Worm (Caenorhabditis elegans): ENCODE measurements around the gene dmsr-12.

Gene dmsr-12

DNA sequence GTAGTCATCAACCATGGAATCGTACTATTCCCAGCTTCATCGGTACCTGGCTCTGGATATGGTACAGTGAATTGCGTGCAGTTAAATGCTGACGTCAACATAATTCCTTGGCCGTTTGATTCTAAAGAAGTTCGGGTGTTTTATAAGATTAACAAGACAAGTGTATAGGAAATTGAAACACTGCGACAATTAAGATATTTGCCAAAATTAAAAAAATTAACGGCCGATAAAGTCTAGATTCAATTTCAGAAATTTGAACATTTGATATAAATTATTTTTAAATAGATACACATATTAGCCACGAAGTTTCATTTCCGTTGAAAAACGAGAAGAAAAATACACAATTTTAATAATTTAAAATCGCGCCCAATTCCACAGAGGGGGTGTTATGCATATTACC is at the start of gene dmsr-12:
dmsr-12 (minus strand) TSS at position 101 of the 400 bp plus-strand sequence.
- TF ChIP-seq F55B11.4 (tag; optimal IDR thresholded peaks at IDR 0.05; ENCODE audit: borderline replicate concordance, insufficient read depth): no peak
- TF ChIP-seq pha-4 (tag; optimal IDR thresholded peaks at IDR 0.05): no peak

DNA sequence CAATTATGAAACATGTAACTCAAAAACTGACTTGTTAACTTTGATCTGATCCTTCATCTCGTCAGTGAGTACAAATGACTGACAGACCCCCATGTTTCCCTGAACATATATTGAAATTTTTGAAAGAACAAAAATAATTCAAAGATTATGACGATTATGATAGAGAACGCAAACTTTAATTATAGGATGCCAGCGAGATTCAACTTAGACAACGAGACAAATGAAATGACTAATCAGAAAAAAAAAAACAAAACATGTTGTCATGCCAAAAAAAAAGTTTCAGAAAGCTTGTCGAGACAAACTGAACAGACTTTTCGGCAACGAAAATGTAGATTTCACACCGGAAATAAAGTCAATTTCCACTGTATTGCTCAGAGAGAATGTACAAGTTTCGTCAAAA is 48.5 kb upstream of the dmsr-12 start, which contains the start of gene gpa-10:
gpa-10 (minus strand) TSS at position 101 of the 400 bp plus-strand sequence.
- TF ChIP-seq lsy-27 (tag; optimal IDR thresholded peaks at IDR 0.05; ENCODE audit: borderline replicate concordance, insufficient read depth) (no peak), B0336.3 (GFP tag; IDR thresholded peaks at IDR 0.05) (no peak), B0035.1 (tag; optimal IDR thresholded peaks at IDR 0.05) (no peak), atf-7 (tag; optimal IDR thresholded peaks at IDR 0.05) (no peak), mel-28 (tag; optimal IDR thresholded peaks at IDR 0.05; ENCODE audit: borderline replicate concordance) (no peak), efl-1 (GFP tag; optimal IDR thresholded peaks at IDR 0.05) (no peak), nhr-27 (tag; optimal IDR thresholded peaks at IDR 0.05) (no peak), bed-2 (GFP tag; IDR thresholded peaks at IDR 0.05) (no peak), ceh-91 (GFP tag; IDR thresholded peaks at IDR 0.05) (no peak), ceh-79 (tag; optimal IDR thresholded peaks at IDR 0.05) (no peak)

DNA sequence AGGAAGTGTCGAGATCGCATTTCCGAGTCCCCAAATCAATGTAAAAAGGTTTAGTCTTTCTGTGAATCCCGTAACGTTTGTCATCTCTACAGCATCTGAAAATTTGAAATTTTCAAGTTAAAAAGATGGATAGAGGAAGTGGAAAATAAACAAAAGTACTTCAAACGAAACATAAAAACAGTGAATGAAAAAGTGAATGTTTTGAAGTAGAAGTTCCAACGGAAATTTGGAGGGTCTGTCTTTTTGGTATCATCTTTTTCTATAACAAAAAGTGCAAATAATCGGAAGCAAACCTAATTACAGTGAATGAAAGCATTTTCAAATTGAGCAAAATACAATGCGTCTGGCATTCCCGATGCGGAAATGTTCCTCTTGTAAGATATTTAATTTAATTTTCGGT is 40.3 kb upstream of the dmsr-12 start, which contains the start of gene lgc-54:
lgc-54 (minus strand) TSS at position 101 of the 400 bp plus-strand sequence.
- TF ChIP-seq ceh-91 (GFP tag; IDR thresholded peaks at IDR 0.05): no peak
- no peak for TF ChIP-seq Y67H2A.10 (GFP tag; conservative IDR thresholded peaks at IDR 0.05)
- no peak for TF ChIP-seq aptf-3 (GFP tag; IDR thresholded peaks at IDR 0.05)
- TF ChIP-seq lsl-1 (GFP tag; optimal IDR thresholded peaks at IDR 0.05): no peak
- TF ChIP-seq lag-1 (GFP tag; IDR thresholded peaks at IDR 0.05): no peak
- TF ChIP-seq nfya-2 (GFP tag; IDR thresholded peaks at IDR 0.05): no peak
- TF ChIP-seq B0336.3 (GFP tag; IDR thresholded peaks at IDR 0.05): no peak
- TF ChIP-seq nhr-90 (tag; optimal IDR thresholded peaks at IDR 0.05): no peak
- no peak for TF ChIP-seq cebp-1 (GFP tag; IDR thresholded peaks at IDR 0.05)
- TF ChIP-seq cebp-1 (tag; optimal IDR thresholded peaks at IDR 0.05): no peak
- no peak for TF ChIP-seq pha-4 (tag; optimal IDR thresholded peaks at IDR 0.05)

DNA sequence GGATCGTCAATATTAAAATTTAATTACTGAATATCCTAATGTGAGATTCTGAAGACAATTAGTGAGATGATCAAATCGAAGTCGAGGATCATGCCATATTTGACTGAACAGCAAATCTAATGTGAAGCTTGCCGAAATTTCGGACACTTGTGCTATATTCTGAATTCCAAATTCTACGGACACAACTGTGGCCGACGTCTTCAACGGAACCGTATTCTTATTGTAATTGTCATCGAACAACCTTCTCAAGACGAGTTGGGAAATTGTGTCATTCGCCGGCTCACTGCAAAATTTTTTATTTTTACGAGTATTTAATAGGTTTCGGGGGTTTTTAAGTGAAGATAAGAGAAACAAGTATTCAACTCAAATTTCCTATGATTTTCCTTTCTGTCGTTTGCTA is 36.2 kb upstream of the dmsr-12 start, which contains the start of gene T15B7.1:
T15B7.1 (plus strand) TSS at position 301 of the 400 bp plus-strand sequence.
- no peak for TF ChIP-seq T07F8.4 (tag; optimal IDR thresholded peaks at IDR 0.05)
- no peak for TF ChIP-seq xnd-1 (tag; optimal IDR thresholded peaks at IDR 0.05)
- no peak for TF ChIP-seq ceh-91 (GFP tag; IDR thresholded peaks at IDR 0.05)
- TF ChIP-seq hmg-20 (GFP tag; IDR thresholded peaks at IDR 0.05): no peak
- no peak for TF ChIP-seq Y53G8AR.9 (GFP tag; conservative IDR thresholded peaks at IDR 0.05)
- TF ChIP-seq Y53F4B.3 (GFP tag; IDR thresholded peaks at IDR 0.05): no peak
- TF ChIP-seq sea-2 (GFP tag; IDR thresholded peaks at IDR 0.05): no peak
- no peak for TF ChIP-seq repo-1 (tag; optimal IDR thresholded peaks at IDR 0.05)
- no peak for TF ChIP-seq lsl-1 (GFP tag; optimal IDR thresholded peaks at IDR 0.05)
- no peak for TF ChIP-seq F23B12.7 (tag; optimal IDR thresholded peaks at IDR 0.05; ENCODE audit: insufficient read depth)
- no peak for TF ChIP-seq madf-10 (tag; optimal IDR thresholded peaks at IDR 0.05)
- TF ChIP-seq madf-8 (GFP tag; conservative IDR thresholded peaks at IDR 0.05): no peak

DNA sequence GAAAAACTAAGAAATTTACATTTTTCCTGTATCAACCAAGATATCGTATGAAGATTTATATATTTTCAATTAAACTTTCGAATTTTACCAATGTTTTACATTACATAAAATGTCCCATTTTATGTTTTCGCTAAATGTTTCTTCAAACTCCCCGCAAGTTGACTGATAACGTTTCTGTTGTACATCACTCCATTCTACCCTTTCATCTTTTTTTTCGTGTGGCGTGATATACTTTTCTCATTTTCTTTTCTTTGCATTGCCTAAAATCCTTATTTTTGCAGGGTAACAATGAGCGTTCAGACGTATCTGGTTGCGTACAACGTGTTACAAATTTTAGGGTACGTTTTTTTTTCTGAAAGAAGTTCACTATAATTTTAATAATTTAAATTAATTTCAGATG is 32.8 kb upstream of the dmsr-12 start, which contains the start of gene hpo-8:
hpo-8 (plus strand) TSS at position 282 of the 400 bp plus-strand sequence.
- no peak for TF ChIP-seq gei-17 (GFP tag; optimal IDR thresholded peaks at IDR 0.05)
- no peak for TF ChIP-seq mel-28 (tag; optimal IDR thresholded peaks at IDR 0.05; ENCODE audit: borderline replicate concordance)
- no peak for TF ChIP-seq ZK185.1 (tag; optimal IDR thresholded peaks at IDR 0.05; ENCODE audit: poor library complexity, severe bottlenecking)
